Worm (Caenorhabditis elegans) whole organism, L1 larva: ENCODE results near the gene irld-66.

Source experiments
- C16A3.4 ChIP-seq: fragments of 150-350 bp; optimal IDR thresholded peaks from 2 replicates; lab custom pipeline; 2014; ENCODE audit warnings: missing biosample characterization, missing genetic modification characterization
- C34B4.2 ChIP-seq: sonication (generic microtip); optimal IDR thresholded peaks from 2 replicates; lab custom pipeline; 2017; ENCODE audit warnings: mild to moderate bottlenecking, missing genetic modification characterization, missing compliant biosample characterization
- Y116A8C.19 ChIP-seq: sonication (generic microtip); optimal IDR thresholded peaks from 2 replicates; lab custom pipeline; 2016; ENCODE audit warnings: missing compliant biosample characterization, missing genetic modification characterization, borderline replicate concordance
- alr-1 ChIP-seq: fragments of 200-800 bp; sonication (Bioruptor generic); optimal IDR thresholded peaks from 2 replicates; lab custom pipeline; 2018; ENCODE audit warnings: borderline replicate concordance, mild to moderate bottlenecking, missing genetic modification characterization, missing compliant biosample characterization
- aly-2 ChIP-seq: fragments of 150-350 bp; optimal IDR thresholded peaks from 2 replicates; lab custom pipeline; 2014; ENCODE audit warnings: missing biosample characterization, missing genetic modification characterization
- ama-1 ChIP-seq: fragments of 150-350 bp; optimal IDR thresholded peaks from 2 replicates; lab custom pipeline; 2014
- blmp-1 ChIP-seq: fragments of 150-350 bp; optimal IDR thresholded peaks from 2 replicates; lab custom pipeline; 2014; ENCODE audit warnings: missing biosample characterization, missing genetic modification characterization
- ceh-90 ChIP-seq: sonication (generic microtip); optimal IDR thresholded peaks from 2 replicates; lab custom pipeline; 2016; ENCODE audit warnings: missing genetic modification characterization, missing compliant biosample characterization
- ces-1 ChIP-seq: fragments of 150-350 bp; optimal IDR thresholded peaks from 2 replicates; lab custom pipeline; 2014; ENCODE audit warnings: missing biosample characterization, missing genetic modification reagents, missing genetic modification characterization
- efl-1 ChIP-seq, 4 experiments: fragments of 150-350 bp; optimal IDR thresholded peaks in 3 of 4; peaks in 1 of 4; 1 replicate in 1 of 4; 2 replicates in 3 of 4; lab custom pipeline; 2014; ENCODE audit warnings: missing biosample characterization in 2 of 4, missing genetic modification characterization in 2 of 4, missing genetic modification reagents in 2 of 4
- egl-13 ChIP-seq: sonication (generic microtip); optimal IDR thresholded peaks from 2 replicates; lab custom pipeline; 2016; ENCODE audit warnings: missing genotype, missing genetic modification reagents, missing genetic modification characterization, missing compliant biosample characterization
- elt-2 ChIP-seq: sonication (generic microtip); optimal IDR thresholded peaks from 2 replicates; lab custom pipeline; 2016; ENCODE audit warnings: missing genetic modification characterization, mild to moderate bottlenecking, inconsistent platforms, missing compliant biosample characterization, missing genetic modification reagents
- elt-3 ChIP-seq, 6 experiments: fragments of 150-350 bp in 1 of 6; sonication (generic microtip); optimal IDR thresholded peaks; 2 replicates each; lab custom pipeline; 2017 to 2018; ENCODE audit warnings: missing biosample characterization in 6 of 6, missing genetic modification characterization in 6 of 6, inconsistent platforms in 1 of 6
- fkh-10 ChIP-seq: sonication (generic microtip); optimal IDR thresholded peaks from 2 replicates; lab custom pipeline; 2017; ENCODE audit warnings: missing biosample characterization, missing genetic modification reagents, missing genetic modification characterization
- fkh-8 ChIP-seq: sonication (generic microtip); optimal IDR thresholded peaks from 2 replicates; lab custom pipeline; 2016; ENCODE audit warnings: mild to moderate bottlenecking, missing genetic modification characterization, missing compliant biosample characterization
- fos-1 ChIP-seq: fragments of 150-350 bp; optimal IDR thresholded peaks from 2 replicates; lab custom pipeline; 2014; ENCODE audit warnings: missing biosample characterization, missing genetic modification characterization
- grh-1 ChIP-seq: fragments of 200-800 bp; sonication (Bioruptor generic); IDR thresholded peaks from 2 replicates; pipeline ENCODE4 v1.3.6; 2022; ENCODE audit warnings: missing genetic modification reagents, missing genetic modification characterization, missing compliant biosample characterization
- hlh-17 ChIP-seq: fragments of 200-800 bp; sonication (Bioruptor generic); optimal IDR thresholded peaks from 2 replicates; lab custom pipeline; 2018; ENCODE audit warnings: missing genetic modification characterization, mild to moderate bottlenecking, missing compliant biosample characterization, moderate library complexity, borderline replicate concordance
- irx-1 ChIP-seq: sonication (generic microtip); optimal IDR thresholded peaks from 2 replicates; lab custom pipeline; 2016; ENCODE audit warnings: missing genetic modification characterization, missing compliant biosample characterization
- isw-1 ChIP-seq: fragments of 200-800 bp; sonication (Bioruptor generic); IDR thresholded peaks from 2 replicates; pipeline ENCODE4 v1.3.6; 2022; ENCODE audit warnings: missing genetic modification characterization, missing compliant biosample characterization
- jun-1 ChIP-seq: fragments of 150-350 bp; optimal IDR thresholded peaks from 2 replicates; lab custom pipeline; 2014; ENCODE audit warnings: missing biosample characterization, missing genetic modification reagents, missing genetic modification characterization
- lin-14 ChIP-seq: fragments of 200-800 bp; sonication (Bioruptor generic); optimal IDR thresholded peaks from 2 replicates; lab custom pipeline; 2018; ENCODE audit warnings: mild to moderate bottlenecking, missing genetic modification characterization, moderate library complexity, missing compliant biosample characterization
- lin-15B ChIP-seq: fragments of 150-350 bp; sonication (generic microtip); optimal IDR thresholded peaks from 3 replicates; lab custom pipeline; 2014; ENCODE audit warnings: missing biosample characterization, missing genetic modification characterization
- lin-35 ChIP-seq, 2 experiments: fragments of 150-350 bp; optimal IDR thresholded peaks; 2 replicates each; lab custom pipeline; 2014; ENCODE audit warnings: missing biosample characterization in 2 of 2, missing genetic modification characterization in 2 of 2, missing genetic modification reagents in 2 of 2
- lsy-2 ChIP-seq, 2 experiments: fragments of 150-350 bp; optimal IDR thresholded peaks; 2 replicates each; lab custom pipeline; 2014; ENCODE audit warnings: missing biosample characterization in 2 of 2, missing genetic modification characterization in 2 of 2
- mab-9 ChIP-seq: fragments of 200-800 bp; sonication (Bioruptor generic); IDR thresholded peaks from 2 replicates; pipeline ENCODE4 v1.3.6; 2022; ENCODE audit warnings: missing genetic modification reagents, missing genetic modification characterization, missing compliant biosample characterization
- mef-2 ChIP-seq: fragments of 150-350 bp; optimal IDR thresholded peaks from 2 replicates; lab custom pipeline; 2014; ENCODE audit warnings: missing biosample characterization, missing genetic modification characterization
- mep-1 ChIP-seq: fragments of 150-350 bp; optimal IDR thresholded peaks from 2 replicates; lab custom pipeline; 2014; ENCODE audit warnings: missing biosample characterization, missing genetic modification characterization
- nhr-11 ChIP-seq: fragments of 150-350 bp; optimal IDR thresholded peaks from 2 replicates; lab custom pipeline; 2014; ENCODE audit warnings: missing biosample characterization, missing genetic modification characterization
- nhr-19 ChIP-seq: fragments of 200-800 bp; sonication (Bioruptor generic); conservative IDR thresholded peaks from 2 replicates; pipeline ENCODE4 v1.3.6; 2022; ENCODE audit warnings: missing genetic modification characterization, missing compliant biosample characterization
- nhr-20 ChIP-seq: sonication (generic microtip); optimal IDR thresholded peaks from 2 replicates; lab custom pipeline; 2016; ENCODE audit warnings: mild to moderate bottlenecking, missing genetic modification characterization, missing compliant biosample characterization
- nhr-237 ChIP-seq: fragments of 150-350 bp; optimal IDR thresholded peaks from 2 replicates; lab custom pipeline; 2014; ENCODE audit warnings: missing biosample characterization, missing genetic modification characterization
- nhr-47 ChIP-seq: sonication (generic microtip); optimal IDR thresholded peaks from 2 replicates; lab custom pipeline; 2016; ENCODE audit warnings: mild to moderate bottlenecking, missing genetic modification characterization, moderate library complexity, missing compliant biosample characterization
- nhr-71 ChIP-seq: sonication (generic microtip); optimal IDR thresholded peaks from 2 replicates; lab custom pipeline; 2016; ENCODE audit warnings: mild to moderate bottlenecking, missing genetic modification characterization, moderate library complexity, missing compliant biosample characterization
- nhr-76 ChIP-seq: sonication (generic microtip); optimal IDR thresholded peaks from 2 replicates; lab custom pipeline; 2017; ENCODE audit warnings: missing biosample characterization, missing genetic modification characterization
- nhr-77 ChIP-seq: fragments of 150-350 bp; optimal IDR thresholded peaks from 2 replicates; lab custom pipeline; 2014; ENCODE audit warnings: missing biosample characterization, missing genetic modification characterization
- nhr-84 ChIP-seq: sonication (generic microtip); optimal IDR thresholded peaks from 2 replicates; lab custom pipeline; 2017; ENCODE audit warnings: missing biosample characterization, missing genetic modification characterization
- nhr-85 ChIP-seq: sonication (generic microtip); peaks from one replicate; lab custom pipeline; 2016; ENCODE audit warnings: missing genetic modification characterization, inconsistent platforms, missing compliant biosample characterization
- pag-3 ChIP-seq: sonication (generic microtip); optimal IDR thresholded peaks from 2 replicates; lab custom pipeline; 2017; ENCODE audit warnings: missing genetic modification characterization, mild to moderate bottlenecking, missing compliant biosample characterization, antibody characterized with exemption, borderline replicate concordance; ENCODE audit not compliant: insufficient read depth
- pax-3 ChIP-seq: fragments of 200-800 bp; sonication (Bioruptor generic); optimal IDR thresholded peaks from 2 replicates; lab custom pipeline; 2018; ENCODE audit warnings: mild to moderate bottlenecking, missing genetic modification characterization, moderate library complexity, missing compliant biosample characterization
- snpc-4 ChIP-seq: fragments of 150-350 bp; optimal IDR thresholded peaks from 2 replicates; lab custom pipeline; 2014; ENCODE audit warnings: missing biosample characterization, missing genetic modification characterization
- snu-23 ChIP-seq: sonication (generic microtip); optimal IDR thresholded peaks from 2 replicates; lab custom pipeline; 2016; ENCODE audit warnings: missing genetic modification characterization, missing compliant biosample characterization
- sox-4 ChIP-seq: sonication (generic microtip); optimal IDR thresholded peaks from 2 replicates; lab custom pipeline; 2016; ENCODE audit warnings: missing genetic modification characterization, missing compliant biosample characterization
- swsn-7 ChIP-seq: sonication (generic microtip); optimal IDR thresholded peaks from 2 replicates; lab custom pipeline; 2016; ENCODE audit warnings: missing genetic modification characterization, missing compliant biosample characterization
- tbx-2 ChIP-seq: sonication (generic microtip); optimal IDR thresholded peaks from 2 replicates; lab custom pipeline; 2016; ENCODE audit warnings: missing genetic modification characterization, missing compliant biosample characterization
- unc-30 ChIP-seq: sonication (generic microtip); optimal IDR thresholded peaks from 2 replicates; lab custom pipeline; 2017; ENCODE audit warnings: missing biosample characterization, missing genetic modification characterization
- unc-62 ChIP-seq: fragments of 150-350 bp; optimal IDR thresholded peaks from 2 replicates; lab custom pipeline; 2014; ENCODE audit warnings: missing biosample characterization, missing genetic modification reagents, missing genetic modification characterization
- unc-98 ChIP-seq: fragments of 200-800 bp; sonication (Bioruptor generic); IDR thresholded peaks from 2 replicates; pipeline ENCODE4 v1.3.6; 2022; ENCODE audit warnings: missing genetic modification characterization, missing compliant biosample characterization
- vab-15 ChIP-seq: sonication (generic microtip); optimal IDR thresholded peaks from 2 replicates; lab custom pipeline; 2017; ENCODE audit warnings: missing genotype, mild to moderate bottlenecking, missing genetic modification characterization, missing compliant biosample characterization
- xbp-1 ChIP-seq: sonication (generic microtip); optimal IDR thresholded peaks from 2 replicates; lab custom pipeline; 2016; ENCODE audit warnings: missing genetic modification characterization, missing compliant biosample characterization

irld-66 gene

DNA sequence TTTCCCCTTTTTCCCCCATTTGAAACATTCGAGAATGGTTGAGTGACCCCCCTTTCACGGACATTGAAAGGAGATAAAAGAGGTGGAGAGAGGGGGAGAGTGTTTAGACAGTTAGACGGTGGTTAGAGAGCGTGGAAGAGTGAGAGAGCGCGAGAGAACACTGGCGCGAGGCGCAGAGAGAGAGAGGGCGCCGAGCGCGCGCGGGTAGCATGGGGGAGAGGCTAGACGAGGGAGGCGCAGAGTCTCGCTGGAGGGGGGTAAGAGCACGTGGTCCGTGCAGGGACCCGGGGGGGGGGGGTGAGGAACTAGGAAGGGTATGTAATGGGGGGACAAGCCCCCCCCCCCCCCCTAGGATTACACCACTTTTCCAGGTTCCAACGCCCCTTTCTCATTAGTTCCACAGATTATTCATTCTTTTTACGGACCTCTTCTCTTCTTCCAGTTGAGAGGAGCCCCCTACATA is 33.3 kb upstream of the irld-66 start (continued):
- TF ChIP-seq isw-1 (GFP tag; lab: Robert Waterston, UW) (peak; percentile 95), efl-1 (optimal IDR thresholded peaks at IDR 0.05; lab: Kevin White, UChicago) (peak; percentile 91 to 98), efl-1 (GFP tag; optimal IDR thresholded peaks at IDR 0.05 in 1 of 2; lab: Kevin White, UChicago) (peak; percentile 68 to 97), egl-13 (tag; lab: Kevin White, UChicago) (peak; percentile 95), lin-35 (GFP tag; optimal IDR thresholded peaks at IDR 0.05; lab: Kevin White, UChicago) (peak; percentile 69 to 91), sox-4 (tag; lab: Kevin White, UChicago) (peak; percentile 80), elt-3 (tag; optimal IDR thresholded peaks at IDR 0.05; lab: Kevin White, UChicago) (peak in 3 of 6 experiments; percentile 73 to 95 (median 93)), pag-3 (no peak), mep-1 (peak; percentile 92), Y116A8C.19 (tag; lab: Kevin White, UChicago) (no peak), ceh-90 (tag; lab: Kevin White, UChicago) (no peak), hlh-17 (GFP tag; lab: Kevin White, UChicago) (peak; percentile 81), ces-1 (GFP tag; lab: Kevin White, UChicago) (no peak), C16A3.4 (tag; lab: Kevin White, UChicago) (peak; percentile 82), elt-2 (tag; lab: Kevin White, UChicago) (peak; percentile 93), snpc-4 (tag; lab: Kevin White, UChicago) (peak; percentile 84), xbp-1 (tag; lab: Kevin White, UChicago) (peak; percentile 87), ama-1 (lab: Kevin White, UChicago) (peak; percentile 57), nhr-76 (tag; lab: Kevin White, UChicago) (peak; percentile 56), jun-1 (tag; lab: Kevin White, UChicago) (peak; percentile 98), nhr-19 (GFP tag; lab: Robert Waterston, UW) (peak; percentile 98), nhr-85 (tag; lab: Kevin White, UChicago) (peak; percentile 100), nhr-71 (tag; lab: Kevin White, UChicago) (peak; percentile 99), unc-98 (GFP tag; lab: Robert Waterston, UW) (peak; percentile 79; the same call in 1 of the 2 replicates), fos-1 (tag; lab: Kevin White, UChicago) (peak; percentile 90), fkh-10 (GFP tag; lab: Kevin White, UChicago) (peak; percentile 92), unc-62 (GFP tag; lab: Kevin White, UChicago) (peak; percentile 87), aly-2 (no peak), alr-1 (tag; lab: Kevin White, UChicago) (no peak), unc-30 (no peak), fkh-8 (tag; lab: Kevin White, UChicago) (peak; percentile 97), nhr-84 (tag; lab: Kevin White, UChicago) (peak; percentile 63)

DNA sequence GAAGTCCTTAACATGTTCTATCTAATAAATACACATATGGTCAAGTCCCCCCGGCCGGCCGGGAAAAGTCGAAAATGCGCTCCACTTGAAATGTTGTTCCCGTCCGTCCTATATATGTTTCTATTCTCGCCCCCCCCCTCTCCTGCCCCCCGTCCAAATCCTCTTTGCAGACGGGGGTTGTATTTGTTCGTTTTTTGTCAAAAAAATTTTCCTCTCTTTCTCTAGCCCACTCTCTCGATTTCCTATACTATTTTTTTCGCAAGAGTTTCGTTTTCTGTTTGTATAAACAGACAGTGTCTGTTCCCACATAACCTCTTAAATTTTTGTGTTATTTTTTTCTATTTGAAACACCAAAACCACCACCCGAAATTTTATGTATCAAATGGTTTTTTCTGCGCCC is 26.4 kb upstream of the irld-66 start:
- peak; percentile 31 for TF ChIP-seq nhr-77 (tag; lab: Kevin White, UChicago)
- TF ChIP-seq nhr-20 (tag; lab: Kevin White, UChicago), result peak; percentile 37
- TF ChIP-seq mef-2 (tag; lab: Kevin White, UChicago), result no peak
- TF ChIP-seq snpc-4 (tag; lab: Kevin White, UChicago), result no peak
- TF ChIP-seq efl-1 (optimal IDR thresholded peaks at IDR 0.05; lab: Kevin White, UChicago), result peak; percentile 6 to 23
- peak in 1 of 2 experiments; percentile 88 for TF ChIP-seq efl-1 (GFP tag; optimal IDR thresholded peaks at IDR 0.05 in 1 of 2; lab: Kevin White, UChicago)
- no peak for TF ChIP-seq C34B4.2
- TF ChIP-seq nhr-47 (tag; lab: Kevin White, UChicago), result peak; percentile 1
- TF ChIP-seq nhr-237 (tag; lab: Kevin White, UChicago), result no peak
- TF ChIP-seq pax-3 (tag; lab: Kevin White, UChicago), result no peak
- TF ChIP-seq vab-15, result no peak
- TF ChIP-seq lsy-2 (tag; optimal IDR thresholded peaks at IDR 0.05; lab: Kevin White, UChicago), result peak; percentile 8 to 20
- TF ChIP-seq tbx-2 (tag; lab: Kevin White, UChicago), result peak; percentile 37
- peak; percentile 7 for TF ChIP-seq snu-23 (GFP tag; lab: Kevin White, UChicago)
- peak; percentile 31 for TF ChIP-seq nhr-71 (tag; lab: Kevin White, UChicago)
- TF ChIP-seq nhr-11 (tag; lab: Kevin White, UChicago), result no peak
- TF ChIP-seq grh-1 (GFP tag; lab: Robert Waterston, UW), result 0 out of 2 replicates have a peak, but pooled peaks have one; percentile 24
- no peak for TF ChIP-seq irx-1 (tag; lab: Kevin White, UChicago)
- no peak for TF ChIP-seq mep-1
- TF ChIP-seq swsn-7 (tag; lab: Kevin White, UChicago), result peak; percentile 25
- no peak for TF ChIP-seq lin-15B
- TF ChIP-seq blmp-1 (tag; lab: Kevin White, UChicago), result peak; percentile 8
- peak; percentile 67 for TF ChIP-seq lin-14 (GFP tag; lab: Kevin White, UChicago)
- no peak for TF ChIP-seq mab-9
- TF ChIP-seq xbp-1 (tag; lab: Kevin White, UChicago), result no peak
- peak; percentile 31 for TF ChIP-seq nhr-19 (GFP tag; lab: Robert Waterston, UW)
- peak; percentile 68 for TF ChIP-seq nhr-85 (tag; lab: Kevin White, UChicago)
